Fruit fly (Drosophila melanogaster): ENCODE data around the gene jp.

jp gene

dm6 chr2L:9505372-9506103 lies 61.0 kb downstream of the jp start (continued):
- TF ChIP-seq CG31627 (GFP tag; optimal IDR thresholded peaks at IDR 0.05) (no peak), CG6276 (GFP tag; optimal IDR thresholded peaks at IDR 0.05) (no peak), salr (GFP tag; optimal IDR thresholded peaks at IDR 0.05) (peak in 1 of 2 experiments; percentile 24), acj6 (GFP tag; optimal IDR thresholded peaks at IDR 0.05) (peak; percentile 42), cyc (GFP tag; optimal IDR thresholded peaks at IDR 0.05) (peak; percentile 11), CG4318 (GFP tag; optimal IDR thresholded peaks at IDR 0.05) (peak; percentile 44), Eip75B (GFP tag; optimal IDR thresholded peaks at IDR 0.05) (peak; percentile 22), CG6854 (GFP tag; optimal IDR thresholded peaks at IDR 0.05) (no peak), spab (GFP tag; optimal IDR thresholded peaks at IDR 0.05) (no peak), Hr4 (GFP tag; optimal IDR thresholded peaks at IDR 0.05) (peak; percentile 67), CG11294 (GFP tag; IDR thresholded peaks at IDR 0.05) (no peak), CG11762 (GFP tag; optimal IDR thresholded peaks at IDR 0.05; ENCODE audit: insufficient read depth) (no peak), dac (GFP tag; optimal IDR thresholded peaks at IDR 0.05) (peak; percentile 31), ss (GFP tag; optimal IDR thresholded peaks at IDR 0.05) (no peak), Met (GFP tag; optimal IDR thresholded peaks at IDR 0.05) (peak; percentile 32), OdsH (GFP tag; optimal IDR thresholded peaks at IDR 0.05) (peak; percentile 51), achi (GFP tag; optimal IDR thresholded peaks at IDR 0.05) (peak; percentile 26), CG1621 (tag; optimal IDR thresholded peaks at IDR 0.05) (no peak), dsx (GFP tag; optimal IDR thresholded peaks at IDR 0.05; ENCODE audit: poor library complexity, severe bottlenecking) (no peak), Gug (GFP tag; IDR thresholded peaks at IDR 0.05) (no peak), CG34406 (GFP tag; optimal IDR thresholded peaks at IDR 0.05) (peak; percentile 43), Hr39 (GFP tag; optimal IDR thresholded peaks at IDR 0.05) (no peak), CG3032 (tag; optimal IDR thresholded peaks at IDR 0.05) (no peak), CG8632 (GFP tag; optimal IDR thresholded peaks at IDR 0.05) (no peak), CG9139 (GFP tag; optimal IDR thresholded peaks at IDR 0.05) (no peak), eg (GFP tag; IDR thresholded peaks at IDR 0.05) (peak; percentile 52; the same call in 1 of the 3 replicates), fd59A (GFP tag; optimal IDR thresholded peaks at IDR 0.05) (no peak), Eip78C (GFP tag) (peak; percentile 87), svp (GFP tag) (peak; percentile 42), CG8119 (GFP tag; IDR thresholded peaks at IDR 0.05) (peak; percentile 49; the same call in 2 of the 3 replicates), CG15336 (GFP tag; IDR thresholded peaks at IDR 0.05) (peak; percentile 56), CG10669 (GFP tag; optimal IDR thresholded peaks at IDR 0.05) (no peak), Blimp-1 (GFP tag; optimal IDR thresholded peaks at IDR 0.05) (no peak), Sox15 (GFP tag; optimal IDR thresholded peaks at IDR 0.05) (no peak), Lpt (GFP tag; optimal IDR thresholded peaks at IDR 0.05) (peak; percentile 22), CG10631 (GFP tag; optimal IDR thresholded peaks at IDR 0.05) (no peak), net (GFP tag; optimal IDR thresholded peaks at IDR 0.05) (peak; percentile 33), lz (GFP tag; optimal IDR thresholded peaks at IDR 0.05) (no peak), CG3919 (GFP tag; optimal IDR thresholded peaks at IDR 0.05) (peak; percentile 58), Ets96B (tag; optimal IDR thresholded peaks at IDR 0.05) (no peak)

dm6 chr2L:9502786-9503443 lies 63.6 kb downstream of the jp start:
- TF ChIP-seq CG4318 (GFP tag; optimal IDR thresholded peaks at IDR 0.05): no peak
- no peak for TF ChIP-seq acj6 (GFP tag; optimal IDR thresholded peaks at IDR 0.05)
- no peak for TF ChIP-seq CG9139 (GFP tag; optimal IDR thresholded peaks at IDR 0.05)
- TF ChIP-seq Ets21C (GFP tag; optimal IDR thresholded peaks at IDR 0.05): no peak
- TF ChIP-seq CG7368 (GFP tag; optimal IDR thresholded peaks at IDR 0.05): no peak
- TF ChIP-seq dsx (GFP tag; optimal IDR thresholded peaks at IDR 0.05; ENCODE audit: poor library complexity, severe bottlenecking): no peak
- TF ChIP-seq Lpt (GFP tag; optimal IDR thresholded peaks at IDR 0.05): no peak
- TF ChIP-seq achi (GFP tag; optimal IDR thresholded peaks at IDR 0.05): no peak
- TF ChIP-seq Eip75B (GFP tag; optimal IDR thresholded peaks at IDR 0.05): no peak
- no peak for TF ChIP-seq CG10669 (GFP tag; optimal IDR thresholded peaks at IDR 0.05)
- no peak for TF ChIP-seq fkh (GFP tag; optimal IDR thresholded peaks at IDR 0.05)
- TF ChIP-seq Sox14 (GFP tag; optimal IDR thresholded peaks at IDR 0.05): no peak
- TF ChIP-seq OdsH (GFP tag; optimal IDR thresholded peaks at IDR 0.05): peak; percentile 0
- peak; percentile 63 for TF ChIP-seq svp (GFP tag)
- TF ChIP-seq CG8119 (GFP tag; IDR thresholded peaks at IDR 0.05): peak; percentile 53; the same call in 2 of the 3 replicates
- no peak for TF ChIP-seq pdm3 (GFP tag; optimal IDR thresholded peaks at IDR 0.05)
- TF ChIP-seq Hr4 (GFP tag; optimal IDR thresholded peaks at IDR 0.05): peak; percentile 7
- no peak for TF ChIP-seq CG16779 (tag; optimal IDR thresholded peaks at IDR 0.05)
- no peak for TF ChIP-seq fd85E (GFP tag; optimal IDR thresholded peaks at IDR 0.05)
- TF ChIP-seq CG10631 (GFP tag; optimal IDR thresholded peaks at IDR 0.05): no peak
- TF ChIP-seq dac (GFP tag; optimal IDR thresholded peaks at IDR 0.05): no peak
- TF ChIP-seq lz (GFP tag; optimal IDR thresholded peaks at IDR 0.05): no peak
- TF ChIP-seq CG8319 (GFP tag; optimal IDR thresholded peaks at IDR 0.05): no peak
- no peak for TF ChIP-seq ss (GFP tag; optimal IDR thresholded peaks at IDR 0.05)

All from whole organism, prepupa.